Worm (Caenorhabditis elegans) whole organism, mixed stage, embryonic: ENCODE measurements around the gene C29F9.6.

ENCODE experiments used
- M03D4.4 ChIP-seq: sonication (generic microtip); optimal IDR thresholded peaks from 2 replicates; lab custom pipeline; 2017; ENCODE audit warnings: mild to moderate bottlenecking, missing genetic modification characterization, missing compliant biosample characterization
- bed-3 ChIP-seq: fragments of 200-800 bp; sonication (Bioruptor generic); optimal IDR thresholded peaks from 3 replicates; lab custom pipeline; 2018; ENCODE audit warnings: mild to moderate bottlenecking, missing genetic modification characterization, moderate library complexity, missing compliant biosample characterization
- ceh-39 ChIP-seq: fragments of 150-350 bp; optimal IDR thresholded peaks from 2 replicates; lab custom pipeline; 2014; ENCODE audit warnings: missing biosample characterization, missing genetic modification characterization
- ceh-43 ChIP-seq: fragments of 200-800 bp; sonication (Bioruptor generic); optimal IDR thresholded peaks from 2 replicates; lab custom pipeline; 2018; ENCODE audit warnings: mild to moderate bottlenecking, missing genetic modification characterization, moderate library complexity, missing compliant biosample characterization
- ceh-83 ChIP-seq: fragments of 200-800 bp; sonication (Bioruptor generic); optimal IDR thresholded peaks from 2 replicates; lab custom pipeline; 2018; ENCODE audit warnings: mild to moderate bottlenecking, missing genetic modification characterization, missing compliant biosample characterization
- ces-1 ChIP-seq: fragments of 150-350 bp; optimal IDR thresholded peaks from 2 replicates; lab custom pipeline; 2014; ENCODE audit warnings: missing biosample characterization, missing genetic modification reagents, missing genetic modification characterization
- cnd-1 ChIP-seq: fragments of 200-800 bp; sonication (Bioruptor generic); optimal IDR thresholded peaks from 2 replicates; lab custom pipeline; 2018; ENCODE audit warnings: mild to moderate bottlenecking, missing genetic modification characterization, missing compliant biosample characterization
- drap-1 ChIP-seq: fragments of 200-800 bp; sonication (Bioruptor generic); optimal IDR thresholded peaks from 3 replicates; lab custom pipeline; 2018; ENCODE audit warnings: mild to moderate bottlenecking, missing genetic modification characterization, missing compliant biosample characterization
- elt-1 ChIP-seq: sonication (generic microtip); optimal IDR thresholded peaks from 2 replicates; lab custom pipeline; 2017; ENCODE audit warnings: missing genetic modification characterization, mild to moderate bottlenecking, missing compliant biosample characterization, antibody characterized with exemption, moderate library complexity, borderline replicate concordance; ENCODE audit not compliant: insufficient read depth
- elt-3 ChIP-seq: fragments of 150-350 bp; optimal IDR thresholded peaks from 2 replicates; lab custom pipeline; 2014; ENCODE audit warnings: missing biosample characterization, missing genetic modification characterization
- flh-1 ChIP-seq: fragments of 200-800 bp; sonication (Bioruptor generic); optimal IDR thresholded peaks from 2 replicates; lab custom pipeline; 2018; ENCODE audit warnings: mild to moderate bottlenecking, missing genetic modification characterization, moderate library complexity, missing compliant biosample characterization
- ham-2 ChIP-seq: fragments of 200-800 bp; sonication (Bioruptor generic); optimal IDR thresholded peaks from 2 replicates; lab custom pipeline; 2018; ENCODE audit warnings: mild to moderate bottlenecking, missing genetic modification characterization, missing compliant biosample characterization
- hlh-1 ChIP-seq: fragments of 150-350 bp; optimal IDR thresholded peaks from 2 replicates; lab custom pipeline; 2014; ENCODE audit warnings: missing biosample characterization, missing genetic modification reagents, missing genetic modification characterization
- lin-13 ChIP-seq: fragments of 150-350 bp; optimal IDR thresholded peaks from 2 replicates; lab custom pipeline; 2014; ENCODE audit warnings: missing biosample characterization, missing genetic modification characterization
- lin-32 ChIP-seq: fragments of 200-800 bp; sonication (Bioruptor generic); optimal IDR thresholded peaks from 2 replicates; lab custom pipeline; 2018; ENCODE audit warnings: mild to moderate bottlenecking, missing genetic modification characterization, missing compliant biosample characterization
- lsy-2 ChIP-seq: fragments of 150-350 bp; optimal IDR thresholded peaks from 2 replicates; lab custom pipeline; 2014; ENCODE audit warnings: missing biosample characterization, missing genetic modification characterization
- mep-1 ChIP-seq: fragments of 150-350 bp; optimal IDR thresholded peaks from 2 replicates; lab custom pipeline; 2017; ENCODE audit warnings: missing biosample characterization, missing genetic modification reagents, missing genetic modification characterization, inconsistent platforms
- mls-2 ChIP-seq: sonication (generic microtip); optimal IDR thresholded peaks from 2 replicates; lab custom pipeline; 2016; ENCODE audit warnings: mild to moderate bottlenecking, missing genetic modification characterization, moderate library complexity, missing compliant biosample characterization
- nhr-12 ChIP-seq: fragments of 150-350 bp; optimal IDR thresholded peaks from 2 replicates; lab custom pipeline; 2014; ENCODE audit warnings: missing biosample characterization, missing genetic modification characterization
- nhr-2 ChIP-seq: fragments of 150-350 bp; optimal IDR thresholded peaks from 2 replicates; lab custom pipeline; 2014; ENCODE audit warnings: missing biosample characterization, missing genetic modification characterization
- nhr-237 ChIP-seq: fragments of 150-350 bp; optimal IDR thresholded peaks from 2 replicates; lab custom pipeline; 2014; ENCODE audit warnings: missing biosample characterization, missing genetic modification characterization
- nhr-28 ChIP-seq: fragments of 150-350 bp; optimal IDR thresholded peaks from 2 replicates; lab custom pipeline; 2014; ENCODE audit warnings: missing biosample characterization, missing genetic modification characterization
- nhr-76 ChIP-seq: sonication (generic microtip); optimal IDR thresholded peaks from 2 replicates; lab custom pipeline; 2017; ENCODE audit warnings: missing biosample characterization, missing genetic modification characterization
- pha-4 ChIP-seq: fragments of 150-350 bp; optimal IDR thresholded peaks from 2 replicates; lab custom pipeline; 2018; ENCODE audit warnings: missing biosample characterization, missing genetic modification reagents, missing genetic modification characterization
- sem-2 ChIP-seq: fragments of 200-800 bp; sonication (Bioruptor generic); optimal IDR thresholded peaks from 2 replicates; lab custom pipeline; 2018; ENCODE audit warnings: mild to moderate bottlenecking, missing genetic modification characterization, missing compliant biosample characterization
- snpc-4 ChIP-seq: fragments of 150-350 bp; optimal IDR thresholded peaks from 2 replicates; lab custom pipeline; 2014; ENCODE audit warnings: missing biosample characterization, missing genetic modification characterization
- sptf-1 ChIP-seq: sonication (generic microtip); optimal IDR thresholded peaks from 2 replicates; lab custom pipeline; 2017; ENCODE audit warnings: mild to moderate bottlenecking, missing genetic modification characterization, moderate library complexity, missing compliant biosample characterization
- unc-120 ChIP-seq: sonication (generic microtip); optimal IDR thresholded peaks from 2 replicates; lab custom pipeline; 2017; ENCODE audit warnings: missing genetic modification characterization, missing compliant biosample characterization; ENCODE audit not compliant: poor library complexity, severe bottlenecking
- unc-62 ChIP-seq: fragments of 150-350 bp; optimal IDR thresholded peaks from 2 replicates; lab custom pipeline; 2014; ENCODE audit warnings: missing biosample characterization, missing genetic modification reagents, missing genetic modification characterization
- zip-8 ChIP-seq: fragments of 150-350 bp; optimal IDR thresholded peaks from 2 replicates; lab custom pipeline; 2014; ENCODE audit warnings: missing biosample characterization, missing genetic modification characterization
- ztf-11 ChIP-seq: fragments of 150-350 bp; optimal IDR thresholded peaks from 2 replicates; lab custom pipeline; 2014; ENCODE audit warnings: missing biosample characterization, missing genetic modification characterization

Gene C29F9.6

ce11 chrIII:114603-115002 lies at the start of gene C29F9.6:
Gene C29F9.6 (plus strand): TSS chrIII:114903.
- no peak for TF ChIP-seq bed-3 (GFP tag; lab: Kevin White, UChicago)
- TF ChIP-seq, all 35 proteins: peak for 0

DNA sequence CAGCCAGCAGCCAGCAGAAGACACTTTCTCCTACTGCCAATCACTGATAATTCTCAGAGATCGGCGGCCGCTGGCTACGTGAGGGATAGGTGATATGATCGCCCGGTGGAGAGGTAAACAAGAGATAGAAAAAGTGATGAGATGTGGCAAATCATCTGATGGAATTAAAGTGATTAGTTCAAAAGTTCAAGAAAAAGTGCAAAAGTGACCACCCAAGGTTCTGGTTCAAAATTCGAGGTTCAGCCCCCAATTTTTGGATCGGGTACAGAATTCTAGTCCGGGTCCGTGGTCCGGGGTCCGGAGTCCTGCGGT lies 49.1 kb upstream of the C29F9.6 start:
- TF ChIP-seq ceh-39 (tag; lab: Kevin White, UChicago) (no peak), unc-120 (peak; percentile 15), elt-1 (tag; lab: Kevin White, UChicago) (no peak), unc-62 (GFP tag; lab: Kevin White, UChicago) (peak; percentile 72), hlh-1 (tag; lab: Kevin White, UChicago) (peak; percentile 15)

DNA sequence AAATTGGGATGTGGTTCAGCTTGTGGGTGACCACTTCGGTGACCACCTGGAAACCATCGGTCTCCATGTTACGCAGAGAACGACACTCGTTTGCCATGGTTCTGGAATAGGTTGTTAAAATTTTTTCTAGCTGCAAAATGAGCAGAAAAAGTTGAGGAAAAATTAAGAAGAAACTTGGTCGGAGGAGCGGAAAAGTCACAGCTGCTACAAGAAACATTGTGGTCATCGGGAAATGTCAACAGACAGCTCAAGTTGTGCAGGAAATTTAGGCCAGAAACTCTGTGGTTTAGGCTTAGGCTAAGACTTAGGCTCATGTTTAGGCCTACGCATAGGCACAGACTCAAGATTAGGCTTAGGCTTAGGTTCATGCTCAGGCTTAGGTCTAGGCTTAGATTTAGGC lies 48.5 kb upstream of the C29F9.6 start, which contains the start of gene pck-1:
pck-1 (minus strand) TSS at position 101 of the 400 bp plus-strand sequence.
- TF ChIP-seq lin-32 (no peak), flh-1 (GFP tag; lab: Kevin White, UChicago) (no peak), M03D4.4 (tag; lab: Kevin White, UChicago) (no peak), lsy-2 (tag; lab: Kevin White, UChicago) (no peak), sptf-1 (tag; lab: Kevin White, UChicago) (no peak), unc-62 (GFP tag; lab: Kevin White, UChicago) (no peak), pha-4 (tag; lab: Kevin White, UChicago) (no peak), ceh-39 (tag; lab: Kevin White, UChicago) (no peak), cnd-1 (tag; lab: Kevin White, UChicago) (no peak), ces-1 (GFP tag; lab: Kevin White, UChicago) (no peak), nhr-2 (tag; lab: Kevin White, UChicago) (no peak), nhr-237 (tag; lab: Kevin White, UChicago) (no peak), elt-3 (tag; lab: Kevin White, UChicago) (no peak), drap-1 (GFP tag; lab: Kevin White, UChicago) (no peak), nhr-76 (tag; lab: Kevin White, UChicago) (no peak), hlh-1 (tag; lab: Kevin White, UChicago) (no peak), mls-2 (tag; lab: Kevin White, UChicago) (no peak), zip-8 (tag; lab: Kevin White, UChicago) (no peak)
- TF ChIP-seq, all 35 proteins: peak for 0

ce11 chrIII:67025-67424 lies 47.7 kb upstream of the C29F9.6 start:
- TF ChIP-seq ces-1 (GFP tag; lab: Kevin White, UChicago) (peak; percentile 6), sptf-1 (tag; lab: Kevin White, UChicago) (peak; percentile 53), unc-120 (peak; percentile 75), mls-2 (tag; lab: Kevin White, UChicago) (no peak), hlh-1 (tag; lab: Kevin White, UChicago) (peak; percentile 67), elt-1 (tag; lab: Kevin White, UChicago) (no peak), unc-62 (GFP tag; lab: Kevin White, UChicago) (peak; percentile 46)

DNA sequence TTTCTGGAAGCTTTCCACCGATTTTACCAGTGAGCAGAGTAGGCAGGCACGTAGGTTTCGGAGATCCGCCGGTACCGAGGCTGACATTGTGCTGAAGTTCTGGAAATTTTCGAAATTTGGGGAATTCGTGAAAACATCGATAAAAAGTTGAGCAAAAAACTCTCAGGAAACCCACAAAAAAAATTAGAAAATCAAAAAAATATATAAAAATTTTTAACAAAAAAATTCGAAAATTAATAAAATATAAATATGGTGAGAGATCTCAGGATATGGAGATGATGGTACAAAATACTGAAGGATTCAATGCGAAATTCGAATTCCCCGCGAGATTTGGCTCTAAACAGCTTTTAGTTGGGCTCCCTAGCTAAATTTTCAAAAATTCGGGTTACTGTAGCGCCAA lies 45.1 kb upstream of the C29F9.6 start, which contains the start of gene spt-4:
spt-4 (minus strand) TSS at position 101 of the 400 bp plus-strand sequence.
- TF ChIP-seq ztf-11 (tag; lab: Kevin White, UChicago) = no peak
- no peak for TF ChIP-seq nhr-28 (tag; lab: Kevin White, UChicago)
- TF ChIP-seq drap-1 (GFP tag; lab: Kevin White, UChicago) = no peak
- no peak for TF ChIP-seq mep-1
- no peak for TF ChIP-seq unc-120
- TF ChIP-seq lin-32 = no peak
- TF ChIP-seq ceh-83 (GFP tag; lab: Kevin White, UChicago) = no peak
- no peak for TF ChIP-seq mls-2 (tag; lab: Kevin White, UChicago)
- TF ChIP-seq ceh-43 (GFP tag; lab: Kevin White, UChicago) = no peak
- no peak for TF ChIP-seq ceh-39 (tag; lab: Kevin White, UChicago)
- no peak for TF ChIP-seq pha-4 (tag; lab: Kevin White, UChicago)

DNA sequence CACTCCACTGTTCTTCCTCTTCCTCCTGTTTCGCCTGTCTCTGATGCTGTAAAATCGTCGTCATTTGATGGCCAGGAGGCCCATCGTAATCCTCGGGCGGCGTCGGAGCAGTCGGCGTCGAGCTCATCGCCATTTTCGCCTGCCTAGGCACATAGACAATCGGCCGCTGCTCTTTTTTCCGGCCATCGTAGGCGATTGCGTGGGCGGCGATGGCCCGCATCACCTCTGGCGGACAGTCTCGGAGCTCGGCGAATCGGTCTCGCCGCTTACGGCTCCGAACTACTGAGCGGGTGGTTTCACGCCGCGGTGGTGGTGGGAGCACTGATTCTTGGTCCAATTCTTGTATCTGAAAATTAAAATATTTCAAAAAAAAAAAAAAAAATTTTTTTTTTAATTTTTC lies 42.6 kb upstream of the C29F9.6 start:
- TF ChIP-seq elt-3 (tag; lab: Kevin White, UChicago) (no peak), zip-8 (tag; lab: Kevin White, UChicago) (no peak), snpc-4 (tag; lab: Kevin White, UChicago) (no peak), nhr-76 (tag; lab: Kevin White, UChicago) (no peak), flh-1 (GFP tag; lab: Kevin White, UChicago) (no peak), sem-2 (GFP tag; lab: Kevin White, UChicago) (no peak), ham-2 (no peak), nhr-237 (tag; lab: Kevin White, UChicago) (no peak), ceh-39 (tag; lab: Kevin White, UChicago) (no peak), lsy-2 (tag; lab: Kevin White, UChicago) (no peak), lin-13 (tag; lab: Kevin White, UChicago) (no peak), nhr-12 (tag; lab: Kevin White, UChicago) (no peak)
